Fruit fly (Drosophila melanogaster): ENCODE measurements around the gene mts.

The mts gene

DNA sequence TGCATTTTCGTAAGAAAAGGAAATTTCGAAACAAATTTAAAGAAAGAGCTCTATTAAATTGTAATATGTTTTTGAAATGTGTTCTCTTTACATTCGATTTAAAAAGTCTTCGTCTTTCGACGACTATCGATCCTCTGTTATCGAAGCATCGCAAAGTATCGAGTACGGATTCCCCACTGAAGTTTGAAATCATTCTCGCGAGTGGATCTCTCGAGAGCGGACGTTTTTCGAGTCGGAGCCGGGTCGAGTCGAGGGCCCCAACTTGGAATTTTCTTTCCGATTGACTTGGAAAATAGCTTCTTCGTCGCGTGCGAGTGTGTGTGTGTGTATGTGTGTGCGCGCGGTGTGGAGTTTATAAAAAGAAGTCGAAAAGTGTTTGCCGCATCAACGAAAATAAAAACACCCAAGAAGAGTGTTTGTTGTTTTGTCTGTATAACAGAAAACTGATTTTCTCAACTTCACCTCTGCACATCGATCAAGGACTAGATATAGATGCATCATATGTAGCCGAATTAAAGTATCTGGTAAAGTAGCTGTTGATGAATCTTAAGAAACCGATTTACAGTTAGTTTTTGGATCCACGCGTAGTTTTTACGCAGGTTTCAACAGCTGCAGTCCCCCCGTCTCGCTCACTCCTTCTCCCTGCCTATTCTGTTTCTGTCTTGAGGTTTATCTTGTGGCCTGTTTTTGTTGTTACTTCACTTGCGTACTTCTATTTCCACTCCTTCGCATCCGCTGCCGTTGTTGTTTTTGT lies 16.0 kb upstream of the mts start, which contains the start of gene LanB1 (continued):
- TF ChIP-seq Met (GFP tag; optimal IDR thresholded peaks at IDR 0.05) (no peak), CG10669 (GFP tag; optimal IDR thresholded peaks at IDR 0.05) (no peak), CG3919 (GFP tag; optimal IDR thresholded peaks at IDR 0.05) (peak; percentile 34), dsx (GFP tag; optimal IDR thresholded peaks at IDR 0.05; ENCODE audit: poor library complexity, severe bottlenecking) (no peak), Hr4 (GFP tag; optimal IDR thresholded peaks at IDR 0.05) (no peak), vri (GFP tag; optimal IDR thresholded peaks at IDR 0.05) (no peak), CG11762 (GFP tag; optimal IDR thresholded peaks at IDR 0.05; ENCODE audit: insufficient read depth) (no peak), CG10631 (GFP tag; optimal IDR thresholded peaks at IDR 0.05) (no peak)

dm6 chr2L:7812555-7813339 lies 14.7 kb upstream of the mts start:
- TF ChIP-seq cyc (GFP tag; optimal IDR thresholded peaks at IDR 0.05) (no peak), CG11902 (GFP tag; optimal IDR thresholded peaks at IDR 0.05) (no peak), CG6276 (GFP tag; optimal IDR thresholded peaks at IDR 0.05) (no peak), CG6163 (GFP tag; IDR thresholded peaks at IDR 0.05) (no peak), fd85E (GFP tag; optimal IDR thresholded peaks at IDR 0.05) (no peak), CG6792 (GFP tag; optimal IDR thresholded peaks at IDR 0.05) (no peak), CG7368 (GFP tag; optimal IDR thresholded peaks at IDR 0.05) (no peak), CG10631 (GFP tag; optimal IDR thresholded peaks at IDR 0.05) (peak; percentile 7), svp (GFP tag) (no peak), topi (GFP tag; optimal IDR thresholded peaks at IDR 0.05) (no peak), CG8632 (GFP tag; optimal IDR thresholded peaks at IDR 0.05) (no peak), Sox102F (GFP tag; optimal IDR thresholded peaks at IDR 0.05) (no peak), CG15336 (GFP tag; IDR thresholded peaks at IDR 0.05) (peak; percentile 36; the same call in 1 of the 2 replicates), pdm3 (GFP tag; optimal IDR thresholded peaks at IDR 0.05) (no peak), Met (GFP tag; optimal IDR thresholded peaks at IDR 0.05) (no peak), Hr4 (GFP tag; optimal IDR thresholded peaks at IDR 0.05) (peak; percentile 15), CG32006 (GFP tag; optimal IDR thresholded peaks at IDR 0.05) (peak; percentile 33), vri (GFP tag; optimal IDR thresholded peaks at IDR 0.05) (no peak), CG31627 (GFP tag; optimal IDR thresholded peaks at IDR 0.05) (no peak), esn (GFP tag; optimal IDR thresholded peaks at IDR 0.05) (no peak), eg (GFP tag; IDR thresholded peaks at IDR 0.05) (0 out of 3 replicates have a peak, but pooled peaks have one; percentile 19), CG3919 (GFP tag; optimal IDR thresholded peaks at IDR 0.05) (no peak), dsx (GFP tag; optimal IDR thresholded peaks at IDR 0.05; ENCODE audit: poor library complexity, severe bottlenecking) (no peak), CG4318 (GFP tag; optimal IDR thresholded peaks at IDR 0.05) (no peak), CG8319 (GFP tag; optimal IDR thresholded peaks at IDR 0.05) (no peak), Gug (GFP tag; IDR thresholded peaks at IDR 0.05) (no peak), Sox15 (GFP tag; optimal IDR thresholded peaks at IDR 0.05) (no peak), CG11762 (GFP tag; optimal IDR thresholded peaks at IDR 0.05; ENCODE audit: insufficient read depth) (no peak), CG16779 (tag; optimal IDR thresholded peaks at IDR 0.05) (no peak), fd59A (GFP tag; optimal IDR thresholded peaks at IDR 0.05) (no peak), net (GFP tag; optimal IDR thresholded peaks at IDR 0.05) (no peak), OdsH (GFP tag; optimal IDR thresholded peaks at IDR 0.05) (peak; percentile 3), achi (GFP tag; optimal IDR thresholded peaks at IDR 0.05) (no peak)

- peak; percentile 18 for TF ChIP-seq dsx (GFP tag; optimal IDR thresholded peaks at IDR 0.05; ENCODE audit: poor library complexity, severe bottlenecking)
- TF ChIP-seq fkh (GFP tag; optimal IDR thresholded peaks at IDR 0.05): peak; percentile 99
- no peak for TF ChIP-seq Blimp-1 (GFP tag; optimal IDR thresholded peaks at IDR 0.05)
- no peak for TF ChIP-seq svp (GFP tag)
- peak; percentile 72 for TF ChIP-seq Eip78C (GFP tag)
- TF ChIP-seq acj6 (GFP tag; optimal IDR thresholded peaks at IDR 0.05): no peak
- TF ChIP-seq CG6808 (GFP tag; optimal IDR thresholded peaks at IDR 0.05): peak; percentile 32
- no peak for TF ChIP-seq CG31627 (GFP tag; optimal IDR thresholded peaks at IDR 0.05)
- peak in 1 of 2 experiments; percentile 44 for TF ChIP-seq ss (GFP tag; optimal IDR thresholded peaks at IDR 0.05)
Measured at dm6 chr2L:7813357-7813756, 14.1 kb upstream of the mts start.
